Fruit fly (Drosophila melanogaster) whole organism, embryonic: ENCODE data around the gene Ir75d.

Source experiments
- Atf6 ChIP-seq: fragments of 200-800 bp; sonication (Bioruptor generic); IDR thresholded peaks from 2 replicates; pipeline ENCODE4 v1.3.6; 2022; ENCODE audit warnings: missing biosample characterization, missing genetic modification characterization
- Blimp-1 ChIP-seq: fragments of 200-800 bp; sonication (Bioruptor generic); optimal IDR thresholded peaks from 3 replicates; lab custom pipeline; 2018; ENCODE audit warnings: missing biosample characterization, missing genetic modification characterization, mild to moderate bottlenecking, moderate library complexity, missing genetic modification reagents
- CG10565 ChIP-seq: fragments of 200-800 bp; sonication (Bioruptor generic); optimal IDR thresholded peaks from 3 replicates; lab custom pipeline; 2016; ENCODE audit warnings: missing biosample characterization, mild to moderate bottlenecking, missing genetic modification characterization
- CG11695 ChIP-seq: fragments of 200-800 bp; sonication (Bioruptor generic); IDR thresholded peaks from 3 replicates; pipeline ENCODE4 v1.3.6; 2022; ENCODE audit warnings: missing biosample characterization, missing genetic modification characterization
- CG12769 ChIP-seq: fragments of 200-800 bp; sonication (Bioruptor generic); optimal IDR thresholded peaks from 2 replicates; lab custom pipeline; 2019; ENCODE audit warnings: missing biosample characterization, mild to moderate bottlenecking, missing genetic modification characterization, moderate library complexity
- CG13123 ChIP-seq: fragments of 200-800 bp; sonication (Bioruptor generic); optimal IDR thresholded peaks from 2 replicates; lab custom pipeline; 2016; ENCODE audit warnings: missing biosample characterization, missing genetic modification characterization
- CG1602 ChIP-seq: fragments of 200-800 bp; sonication (Bioruptor generic); optimal IDR thresholded peaks from 3 replicates; lab custom pipeline; 2016; ENCODE audit warnings: missing biosample characterization, missing genetic modification characterization
- CG16779 ChIP-seq: fragments of 200-800 bp; sonication (Bioruptor generic); IDR thresholded peaks from 2 replicates; pipeline ENCODE4 v1.3.6; 2022; ENCODE audit warnings: missing biosample characterization, missing genetic modification characterization
- CG17912 ChIP-seq: fragments of 200-800 bp; sonication (Bioruptor generic); optimal IDR thresholded peaks from 2 replicates; lab custom pipeline; 2018; ENCODE audit warnings: missing biosample characterization, mild to moderate bottlenecking, missing genetic modification characterization
- CG18619 ChIP-seq: fragments of 200-800 bp; sonication (Bioruptor generic); optimal IDR thresholded peaks from 3 replicates; lab custom pipeline; 2017; ENCODE audit warnings: missing biosample characterization, mild to moderate bottlenecking, missing genetic modification characterization
- CG2875 ChIP-seq: fragments of 200-800 bp; sonication (Bioruptor generic); optimal IDR thresholded peaks from 2 replicates; lab custom pipeline; 2017; ENCODE audit warnings: missing biosample characterization, mild to moderate bottlenecking, missing genetic modification characterization, missing genetic modification reagents
- CG33557 ChIP-seq: fragments of 200-800 bp; sonication (Bioruptor generic); optimal IDR thresholded peaks from 2 replicates; lab custom pipeline; 2019; ENCODE audit warnings: missing biosample characterization, mild to moderate bottlenecking, missing genetic modification characterization, moderate library complexity
- CG43689 ChIP-seq: fragments of 200-800 bp; sonication (Bioruptor generic); IDR thresholded peaks from 2 replicates; pipeline ENCODE4 v1.3.6; 2022; ENCODE audit warnings: missing biosample characterization, missing genetic modification characterization
- CG5953 ChIP-seq: fragments of 200-800 bp; sonication (Bioruptor generic); IDR thresholded peaks from 2 replicates; pipeline ENCODE4 v1.3.6; 2022; ENCODE audit warnings: missing biosample characterization, missing genetic modification characterization
- CG6854 ChIP-seq: fragments of 200-800 bp; sonication (Bioruptor generic); optimal IDR thresholded peaks from 3 replicates; lab custom pipeline; 2017; ENCODE audit warnings: missing biosample characterization, mild to moderate bottlenecking, missing genetic modification characterization
- Chrac-16 ChIP-seq: fragments of 200-800 bp; sonication (Bioruptor generic); optimal IDR thresholded peaks from 3 replicates; lab custom pipeline; 2016; ENCODE audit warnings: missing biosample characterization, missing genetic modification characterization
- CoRest ChIP-seq: fragments of 200-800 bp; sonication (Bioruptor generic); optimal IDR thresholded peaks from 3 replicates; lab custom pipeline; 2018; ENCODE audit warnings: missing biosample characterization, mild to moderate bottlenecking, missing genetic modification characterization, moderate library complexity
- Dp ChIP-seq: fragments of 200-800 bp; sonication (Bioruptor generic); optimal IDR thresholded peaks from 2 replicates; lab custom pipeline; 2018; ENCODE audit warnings: missing biosample characterization, mild to moderate bottlenecking, missing genetic modification characterization, moderate library complexity
- Gug ChIP-seq: fragments of 200-800 bp; sonication (Bioruptor generic); IDR thresholded peaks from 4 replicates; pipeline ENCODE4 v1.3.6; 2022; ENCODE audit warnings: missing biosample characterization, missing genetic modification characterization
- H15 ChIP-seq: fragments of 200-800 bp; sonication (Bioruptor generic); IDR thresholded peaks from 3 replicates; pipeline ENCODE4 v1.3.6; 2022; ENCODE audit warnings: missing biosample characterization, missing genetic modification characterization
- Hey ChIP-seq: fragments of 200-800 bp; sonication (Bioruptor generic); optimal IDR thresholded peaks from 3 replicates; lab custom pipeline; 2018; ENCODE audit warnings: missing biosample characterization, mild to moderate bottlenecking, missing genetic modification characterization
- Hr78 ChIP-seq, 2 experiments: fragments of 200-800 bp in 1 of 2; fragments of >200 bp in 1 of 2; sonication (Bioruptor generic) in 1 of 2; optimal IDR thresholded peaks; 2 replicates each; lab custom pipeline; 2017 to 2019; ENCODE audit warnings: missing biosample characterization in 2 of 2, missing genetic modification characterization in 2 of 2, mild to moderate bottlenecking in 1 of 2, moderate library complexity in 1 of 2
- Hsf ChIP-seq: fragments of 200-800 bp; sonication (Bioruptor generic); optimal IDR thresholded peaks from 3 replicates; lab custom pipeline; 2016; ENCODE audit warnings: missing biosample characterization, missing genetic modification characterization
- Max ChIP-seq: fragments of 200-800 bp; sonication (Bioruptor generic); optimal IDR thresholded peaks from 2 replicates; lab custom pipeline; 2016; ENCODE audit warnings: missing biosample characterization, mild to moderate bottlenecking, missing genetic modification characterization
- PHDP ChIP-seq: fragments of 200-800 bp; sonication (Bioruptor generic); optimal IDR thresholded peaks from 3 replicates; lab custom pipeline; 2018; ENCODE audit warnings: missing biosample characterization, mild to moderate bottlenecking, missing genetic modification characterization, moderate library complexity
- Spps ChIP-seq: fragments of 200-800 bp; sonication (Bioruptor generic); optimal IDR thresholded peaks from 2 replicates; lab custom pipeline; 2018; ENCODE audit warnings: missing biosample characterization, mild to moderate bottlenecking, missing genetic modification characterization
- Tbp ChIP-seq: fragments of >200 bp; optimal IDR thresholded peaks from 2 replicates; lab custom pipeline; 2018; ENCODE audit warnings: missing biosample characterization, missing genetic modification characterization
- ash1 ChIP-seq: fragments of 200-800 bp; sonication (Bioruptor generic); optimal IDR thresholded peaks from 2 replicates; lab custom pipeline; 2018; ENCODE audit warnings: missing biosample characterization, mild to moderate bottlenecking, missing genetic modification characterization
- cas ChIP-seq: fragments of 200-800 bp; sonication (Bioruptor generic); IDR thresholded peaks from 2 replicates; pipeline ENCODE4 v1.3.6; 2022; ENCODE audit warnings: missing biosample characterization, missing genetic modification characterization
- cato ChIP-seq: fragments of 200-800 bp; sonication (Bioruptor generic); optimal IDR thresholded peaks from 2 replicates; lab custom pipeline; 2016; ENCODE audit warnings: missing biosample characterization, missing genetic modification characterization, borderline replicate concordance
- chinmo ChIP-seq: fragments of 200-800 bp; sonication (Bioruptor generic); IDR thresholded peaks from 4 replicates; pipeline ENCODE4 v1.3.6; 2022; ENCODE audit warnings: missing biosample characterization, missing genetic modification characterization; ENCODE audit not compliant: partially characterized antibody
- croc ChIP-seq: fragments of 200-800 bp; sonication (Bioruptor generic); conservative IDR thresholded peaks from 3 replicates; pipeline ENCODE4 v1.3.6; 2022; ENCODE audit warnings: missing biosample characterization, missing genetic modification characterization
- dmrt99B ChIP-seq: fragments of 200-800 bp; sonication (Bioruptor generic); optimal IDR thresholded peaks from 2 replicates; lab custom pipeline; 2018; ENCODE audit warnings: missing biosample characterization, mild to moderate bottlenecking, missing genetic modification characterization, moderate library complexity
- emc ChIP-seq: fragments of 200-800 bp; sonication (Bioruptor generic); optimal IDR thresholded peaks from 2 replicates; lab custom pipeline; 2016; ENCODE audit warnings: missing biosample characterization, missing genetic modification characterization
- eyg ChIP-seq: fragments of 200-800 bp; sonication (Bioruptor generic); optimal IDR thresholded peaks from 3 replicates; lab custom pipeline; 2016; ENCODE audit warnings: missing biosample characterization, missing genetic modification characterization
- gcm2 ChIP-seq: fragments of 200-800 bp; sonication (Bioruptor generic); optimal IDR thresholded peaks from 2 replicates; lab custom pipeline; 2016; ENCODE audit warnings: missing biosample characterization, missing genetic modification characterization
- lov ChIP-seq, 2 experiments: fragments of 200-800 bp in 1 of 2; fragments of >200 bp in 1 of 2; sonication (Bioruptor generic) in 1 of 2; IDR thresholded peaks in 1 of 2; optimal IDR thresholded peaks in 1 of 2; 2 replicates in 1 of 2; 3 replicates in 1 of 2; pipeline versions ENCODE4 v1.3.6 to Lab custom; 2017 to 2022; ENCODE audit warnings: missing biosample characterization in 1 of 2, missing genetic modification characterization in 1 of 2
- nerfin-2 ChIP-seq: fragments of 200-800 bp; sonication (Bioruptor generic); IDR thresholded peaks from 2 replicates; pipeline ENCODE4 v1.3.6; 2022; ENCODE audit warnings: missing biosample characterization, missing genetic modification characterization; ENCODE audit not compliant: partially characterized antibody
- pan ChIP-seq, 4 experiments: fragments of >200 bp in 3 of 4; fragments of 200-800 bp in 1 of 4; sonication (Bioruptor generic) in 1 of 4; optimal IDR thresholded peaks in 3 of 4; IDR thresholded peaks in 1 of 4; 2 replicates each; pipeline versions ENCODE4 v1.3.6 to Lab custom; 2017 to 2022; ENCODE audit warnings: missing biosample characterization in 2 of 4, missing genetic modification characterization in 2 of 4, mixed read lengths in 1 of 4
- pros ChIP-seq: fragments of 200-800 bp; sonication (Bioruptor generic); optimal IDR thresholded peaks from 3 replicates; lab custom pipeline; 2019; ENCODE audit warnings: missing biosample characterization, mild to moderate bottlenecking, missing genetic modification characterization, moderate library complexity
- row ChIP-seq: fragments of 200-800 bp; sonication (Bioruptor generic); IDR thresholded peaks from 3 replicates; pipeline ENCODE4 v1.3.6; 2022; ENCODE audit warnings: missing biosample characterization, missing genetic modification characterization
- run ChIP-seq: fragments of 200-800 bp; sonication (Bioruptor generic); optimal IDR thresholded peaks from 3 replicates; lab custom pipeline; 2018; ENCODE audit warnings: missing biosample characterization, mild to moderate bottlenecking, missing genetic modification characterization
- sob ChIP-seq: fragments of 200-800 bp; sonication (Bioruptor generic); IDR thresholded peaks from 2 replicates; pipeline ENCODE4 v1.3.6; 2022; ENCODE audit warnings: missing biosample characterization, missing genetic modification characterization
- ttk ChIP-seq: fragments of 200-800 bp; sonication (Bioruptor generic); IDR thresholded peaks from 2 replicates; pipeline ENCODE4 v2.1.2; 2022; ENCODE audit warnings: missing biosample characterization, missing genetic modification characterization
- unpg ChIP-seq: fragments of 200-800 bp; sonication (Bioruptor generic); optimal IDR thresholded peaks from 3 replicates; lab custom pipeline; 2018; ENCODE audit warnings: missing biosample characterization, mild to moderate bottlenecking, missing genetic modification characterization, moderate library complexity
- usp ChIP-seq: fragments of >200 bp; optimal IDR thresholded peaks from 2 replicates; lab custom pipeline; 2017; ENCODE audit warnings: missing biosample characterization, missing genetic modification characterization

Gene Ir75d

DNA sequence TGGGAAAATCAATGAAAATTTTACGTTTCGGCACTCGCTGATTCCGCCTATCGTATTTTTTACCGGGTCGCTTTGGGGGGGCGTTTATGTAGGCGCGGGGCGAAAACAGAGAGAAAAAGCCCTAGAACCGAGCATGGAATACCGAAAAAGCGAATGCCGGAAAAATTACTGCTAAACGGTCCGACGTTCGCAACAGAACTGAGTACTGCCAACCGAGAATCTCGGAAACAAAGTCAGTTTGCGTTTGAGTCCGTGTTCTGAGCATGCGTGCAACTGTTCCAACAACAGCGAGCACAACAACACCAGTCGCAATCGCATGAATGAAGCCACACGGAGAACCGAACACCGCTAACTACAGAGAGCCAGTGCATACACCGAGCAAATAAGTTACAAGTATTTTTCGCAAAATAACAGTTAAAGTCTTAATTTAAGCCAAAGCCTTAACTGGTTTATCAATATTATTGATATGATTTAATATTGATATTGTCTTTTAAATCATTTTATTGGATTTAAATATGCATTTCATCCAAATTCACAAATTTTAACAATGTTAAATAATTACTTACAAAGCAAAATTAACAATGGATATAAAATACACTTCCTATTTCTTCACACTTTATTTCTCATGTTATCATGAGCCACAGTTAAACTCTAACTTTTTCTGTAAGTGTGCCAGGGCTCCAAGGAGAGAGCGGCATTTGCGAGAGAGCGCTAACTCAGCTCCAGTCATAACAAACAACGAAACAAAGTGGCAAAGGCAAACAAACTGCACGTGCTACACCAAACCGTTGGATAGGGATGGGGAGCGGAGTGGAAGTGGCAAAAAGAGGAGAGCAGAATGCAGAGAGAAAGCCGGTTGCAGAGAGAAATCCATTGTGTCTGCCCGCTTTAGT lies 20.5 kb downstream of the Ir75d start, which contains the start of gene CG3961 (continued):
- TF ChIP-seq Hr78 (GFP tag; optimal IDR thresholded peaks at IDR 0.05; lab: Kevin White, UChicago) (peak in 1 of 2 experiments; percentile 96), croc (GFP tag; lab: Robert Waterston, UW) (peak; percentile 96), Max (peak; percentile 96), CG2875 (GFP tag; lab: Kevin White, UChicago) (peak; percentile 98), Hey (tag; lab: Kevin White, UChicago) (peak; percentile 59), row (GFP tag; lab: Robert Waterston, UW) (peak; percentile 94), Hsf (peak; percentile 96), CG43689 (no peak; the same call in 1 of the 2 replicates), cas (0 out of 2 replicates have a peak, but pooled peaks have one; percentile 6), nerfin-2 (GFP tag; lab: Robert Waterston, UW) (0 out of 2 replicates have a peak, but pooled peaks have one; percentile 16), CG10565 (GFP tag; lab: Kevin White, UChicago) (peak; percentile 71), lov (optimal IDR thresholded peaks at IDR 0.05; lab: Kevin White, UChicago) (no peak), lov (GFP tag; IDR thresholded peaks at IDR 0.05; lab: Robert Waterston, UW) (0 out of 3 replicates have a peak, but pooled peaks have one; percentile 39), emc (GFP tag; lab: Kevin White, UChicago) (peak; percentile 1), ash1 (no peak), cato (GFP tag; lab: Kevin White, UChicago) (peak; percentile 96), unpg (GFP tag; lab: Kevin White, UChicago) (peak; percentile 96), CoRest (peak; percentile 99), Tbp (GFP tag; lab: Kevin White, UChicago) (no peak), dmrt99B (tag; lab: Kevin White, UChicago) (peak; percentile 99), CG5953 (GFP tag; lab: Robert Waterston, UW) (no peak), usp (GFP tag; lab: Kevin White, UChicago) (no peak), PHDP (peak; percentile 97), eyg (GFP tag; lab: Kevin White, UChicago) (peak; percentile 46), CG18619 (GFP tag; lab: Kevin White, UChicago) (peak; percentile 98), CG12769 (tag; lab: Kevin White, UChicago) (peak; percentile 92), CG33557 (GFP tag; lab: Kevin White, UChicago) (peak; percentile 98), CG11695 (GFP tag; lab: Robert Waterston, UW) (peak; percentile 97), CG17912 (GFP tag; lab: Kevin White, UChicago) (peak; percentile 13), run (tag; lab: Kevin White, UChicago) (peak; percentile 97), ttk (GFP tag; lab: Robert Waterston, UW) (peak; percentile 94), Spps (tag; lab: Kevin White, UChicago) (peak; percentile 98), CG6854 (GFP tag; lab: Kevin White, UChicago) (peak; percentile 95), Atf6 (peak; percentile 89), sob (GFP tag; lab: Robert Waterston, UW) (peak; percentile 90), pan (optimal IDR thresholded peaks at IDR 0.05; lab: Kevin White, UChicago) (no peak), pan (GFP tag; optimal IDR thresholded peaks at IDR 0.05 in 1 of 2, IDR thresholded peaks at IDR 0.05 in 1 of 2) (peak in 1 of 2 experiments; percentile 93), CG13123 (GFP tag; lab: Kevin White, UChicago) (peak; percentile 93), CG1602 (peak; percentile 98), Gug (peak; percentile 81), gcm2 (peak; percentile 79), Blimp-1 (GFP tag; lab: Kevin White, UChicago) (peak; percentile 97), H15 (peak; percentile 80), pros (GFP tag; lab: Kevin White, UChicago) (peak; percentile 56), Dp (GFP tag; lab: Kevin White, UChicago) (peak; percentile 20), chinmo (peak; percentile 82; the same call in 3 of the 4 replicates), Chrac-16 (GFP tag; lab: Kevin White, UChicago) (peak; percentile 96), CG16779 (peak; percentile 61; the same call in 1 of the 2 replicates)
